Worm (Caenorhabditis elegans): ENCODE results near the gene try-14.
A peak's percentile ranks its signal among the peaks of the same experiment; 100 is the strongest.

ce11 chrX:7485748-7486147 is 9.6 kb downstream of the try-14 start, which contains the start of gene gly-12:
- TF ChIP-seq hmg-1.1 (GFP tag; IDR thresholded peaks at IDR 0.05), result no peak
- TF ChIP-seq mdl-1 (tag; optimal IDR thresholded peaks at IDR 0.05), result peak in 1 of 2 experiments; percentile 71
- no peak for TF ChIP-seq F49E8.2 (tag; optimal IDR thresholded peaks at IDR 0.05; ENCODE audit: borderline replicate concordance)
- no peak for TF ChIP-seq lin-13 (GFP tag; optimal IDR thresholded peaks at IDR 0.05)
- TF ChIP-seq nhr-76 (tag; optimal IDR thresholded peaks at IDR 0.05), result no peak
- no peak for TF ChIP-seq T26A8.4 (GFP tag; IDR thresholded peaks at IDR 0.05)
- no peak for TF ChIP-seq nhr-237 (tag; optimal IDR thresholded peaks at IDR 0.05)
- TF ChIP-seq nhr-6 (tag; optimal IDR thresholded peaks at IDR 0.05), result no peak
- peak; percentile 9 for TF ChIP-seq nhr-28 (tag; optimal IDR thresholded peaks at IDR 0.05)
- no peak for TF ChIP-seq dmd-8 (GFP tag; IDR thresholded peaks at IDR 0.05)
- TF ChIP-seq dve-1 (tag; optimal IDR thresholded peaks at IDR 0.05; ENCODE audit: insufficient read depth), result no peak
- TF ChIP-seq egl-27 (tag; optimal IDR thresholded peaks at IDR 0.05), result no peak
- no peak for TF ChIP-seq pqm-1 (tag; optimal IDR thresholded peaks at IDR 0.05)
